Fruit fly (Drosophila melanogaster) S2 (cell line): ENCODE results near the gene CG13639.

Source experiments
- CG8478 ChIP-seq: fragments of >200 bp; optimal IDR thresholded peaks from 2 replicates; lab custom pipeline; 2018
- CTCF ChIP-seq, 2 experiments: fragments of >200 bp; optimal IDR thresholded peaks; 2 replicates each; lab custom pipeline; 2018

- no peak for TF ChIP-seq CTCF (optimal IDR thresholded peaks at IDR 0.05; lab: Kevin White, UChicago)
- no peak for TF ChIP-seq CG8478
Measured at dm6 chr3R:24890217-24890616, 30.1 kb upstream of the CG13639 start.
